Fruit fly (Drosophila melanogaster): ENCODE results near the gene xit.

xit gene

DNA sequence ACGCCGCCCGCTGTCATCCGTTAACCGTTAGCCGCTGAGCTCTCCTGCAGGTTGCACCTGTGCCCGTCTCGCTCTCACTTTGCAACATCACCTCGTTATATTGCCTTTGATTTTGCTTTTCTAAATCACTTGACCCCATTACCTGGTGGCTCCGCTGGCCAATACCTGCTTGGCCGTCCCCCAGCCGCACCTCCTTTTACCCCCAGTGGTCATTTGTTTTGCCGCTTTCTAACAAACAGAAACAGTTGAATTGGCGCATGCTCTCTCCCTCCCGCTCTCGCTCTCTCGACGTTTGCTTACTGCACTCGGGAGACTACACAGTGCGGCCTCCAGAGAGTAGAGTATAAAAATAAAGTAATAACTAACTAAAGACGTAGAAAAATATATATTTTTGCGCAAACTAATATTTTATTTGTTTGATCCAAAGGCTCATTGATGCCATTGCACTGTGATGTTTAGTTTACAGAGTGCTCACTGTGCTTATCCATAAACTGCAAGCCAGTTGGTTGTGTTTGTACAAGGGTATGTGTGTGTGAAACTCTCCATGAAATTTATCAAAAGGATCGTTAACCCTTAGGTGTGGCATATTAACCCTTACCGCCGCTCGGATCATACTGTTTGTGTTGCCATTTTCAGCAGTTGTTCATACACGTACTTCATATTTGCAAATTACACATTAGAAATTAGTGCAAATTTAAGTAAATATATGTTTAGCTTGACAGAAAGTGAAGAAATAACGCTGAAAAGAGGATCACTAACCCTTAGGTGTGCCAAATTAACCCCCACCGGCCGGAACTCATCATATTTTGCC, 16.1 kb upstream of the xit start (continued):
- TF ChIP-seq CG15011 (GFP tag; optimal IDR thresholded peaks at IDR 0.05) (no peak), CG12744 (GFP tag; optimal IDR thresholded peaks at IDR 0.05) (peak; percentile 69), C15 (GFP tag; IDR thresholded peaks at IDR 0.05) (peak; percentile 24; the same call in 1 of the 3 replicates), hb (GFP tag; IDR thresholded peaks at IDR 0.05; ENCODE audit: partially characterized antibody) (no peak), zen2 (GFP tag; IDR thresholded peaks at IDR 0.05; ENCODE audit: partially characterized antibody) (no peak), CG15601 (tag; optimal IDR thresholded peaks at IDR 0.05) (peak; percentile 64), CkIIα-i1 (GFP tag; IDR thresholded peaks at IDR 0.05) (no peak), Rx (GFP tag; IDR thresholded peaks at IDR 0.05) (peak; percentile 89), HmgD (GFP tag; optimal IDR thresholded peaks at IDR 0.05) (no peak), dmrt99B (tag; optimal IDR thresholded peaks at IDR 0.05) (no peak), CG15514 (GFP tag; optimal IDR thresholded peaks at IDR 0.05) (peak; percentile 61), CG15073 (GFP tag; optimal IDR thresholded peaks at IDR 0.05) (no peak), sisA (GFP tag; IDR thresholded peaks at IDR 0.05) (peak; percentile 89), CG10462 (GFP tag; optimal IDR thresholded peaks at IDR 0.05) (peak; percentile 52), CG17186 (GFP tag; optimal IDR thresholded peaks at IDR 0.05) (peak; percentile 16), CG7786 (GFP tag; optimal IDR thresholded peaks at IDR 0.05) (peak; percentile 75), CG15479 (GFP tag; optimal IDR thresholded peaks at IDR 0.05) (peak; percentile 29), CG4820 (GFP tag; optimal IDR thresholded peaks at IDR 0.05) (peak; percentile 64), z (GFP tag; IDR thresholded peaks at IDR 0.05) (no peak), knrl (GFP tag; IDR thresholded peaks at IDR 0.05; ENCODE audit: partially characterized antibody) (no peak), Chrac-16 (GFP tag; optimal IDR thresholded peaks at IDR 0.05) (peak; percentile 77), CG1603 (tag; optimal IDR thresholded peaks at IDR 0.05) (peak; percentile 91), CG1832 (GFP tag; optimal IDR thresholded peaks at IDR 0.05) (peak; percentile 53), Nf-YA (GFP tag; IDR thresholded peaks at IDR 0.05) (peak; percentile 79), Oli (tag; optimal IDR thresholded peaks at IDR 0.05) (peak; percentile 79), CG15269 (tag; optimal IDR thresholded peaks at IDR 0.05) (no peak), nmo (GFP tag; optimal IDR thresholded peaks at IDR 0.05) (peak; percentile 82), Hmr (GFP tag; optimal IDR thresholded peaks at IDR 0.05) (no peak), usp (GFP tag; optimal IDR thresholded peaks at IDR 0.05) (no peak), sens (GFP tag) (peak; percentile 98), CG3163 (GFP tag; optimal IDR thresholded peaks at IDR 0.05) (peak; percentile 16), CG8388 (GFP tag; optimal IDR thresholded peaks at IDR 0.05) (no peak), CG11723 (GFP tag; optimal IDR thresholded peaks at IDR 0.05) (no peak), H15 (GFP tag; IDR thresholded peaks at IDR 0.05) (peak; percentile 86), en (GFP tag; optimal IDR thresholded peaks at IDR 0.05) (no peak), CG6175 (GFP tag; IDR thresholded peaks at IDR 0.05) (peak; percentile 71; the same call in 2 of the 3 replicates), CG32532 (GFP tag; IDR thresholded peaks at IDR 0.05) (peak; percentile 88), CG9932 (GFP tag; IDR thresholded peaks at IDR 0.05) (peak; percentile 89), Spps (tag; optimal IDR thresholded peaks at IDR 0.05) (peak; percentile 6), run (tag; optimal IDR thresholded peaks at IDR 0.05) (peak; percentile 33), odd (GFP tag; optimal IDR thresholded peaks at IDR 0.05) (no peak), danr (GFP tag; IDR thresholded peaks at IDR 0.05) (0 out of 2 replicates have a peak, but pooled peaks have one; percentile 47), CG11696 (GFP tag; IDR thresholded peaks at IDR 0.05) (peak; percentile 72), sr (GFP tag; IDR thresholded peaks at IDR 0.05) (peak; percentile 50; the same call in 1 of the 3 replicates), trh (GFP tag; optimal IDR thresholded peaks at IDR 0.05) (no peak), cg (GFP tag; optimal IDR thresholded peaks at IDR 0.05) (peak; percentile 34), dm (GFP tag; optimal IDR thresholded peaks at IDR 0.05) (peak; percentile 13), lmd (GFP tag; IDR thresholded peaks at IDR 0.05) (peak; percentile 81), zen (tag; optimal IDR thresholded peaks at IDR 0.05) (peak; percentile 58)
